Worm (Caenorhabditis elegans) whole organism, L1 larva: ENCODE measurements around the gene srx-5.

Experiments
- Y116A8C.19 ChIP-seq: sonication (generic microtip); optimal IDR thresholded peaks from 2 replicates; lab custom pipeline; 2016; ENCODE audit warnings: missing compliant biosample characterization, missing genetic modification characterization, borderline replicate concordance
- aly-2 ChIP-seq: fragments of 150-350 bp; optimal IDR thresholded peaks from 2 replicates; lab custom pipeline; 2014; ENCODE audit warnings: missing biosample characterization, missing genetic modification characterization
- ceh-82 ChIP-seq, 3 experiments: fragments of 150-350 bp in 1 of 3; sonication (generic microtip) in 2 of 3; optimal IDR thresholded peaks; 2 replicates each; lab custom pipeline; 2014 to 2017; ENCODE audit warnings: missing biosample characterization in 3 of 3, missing genetic modification characterization in 3 of 3
- fos-1 ChIP-seq: fragments of 150-350 bp; optimal IDR thresholded peaks from 2 replicates; lab custom pipeline; 2014; ENCODE audit warnings: missing biosample characterization, missing genetic modification characterization

DNA sequence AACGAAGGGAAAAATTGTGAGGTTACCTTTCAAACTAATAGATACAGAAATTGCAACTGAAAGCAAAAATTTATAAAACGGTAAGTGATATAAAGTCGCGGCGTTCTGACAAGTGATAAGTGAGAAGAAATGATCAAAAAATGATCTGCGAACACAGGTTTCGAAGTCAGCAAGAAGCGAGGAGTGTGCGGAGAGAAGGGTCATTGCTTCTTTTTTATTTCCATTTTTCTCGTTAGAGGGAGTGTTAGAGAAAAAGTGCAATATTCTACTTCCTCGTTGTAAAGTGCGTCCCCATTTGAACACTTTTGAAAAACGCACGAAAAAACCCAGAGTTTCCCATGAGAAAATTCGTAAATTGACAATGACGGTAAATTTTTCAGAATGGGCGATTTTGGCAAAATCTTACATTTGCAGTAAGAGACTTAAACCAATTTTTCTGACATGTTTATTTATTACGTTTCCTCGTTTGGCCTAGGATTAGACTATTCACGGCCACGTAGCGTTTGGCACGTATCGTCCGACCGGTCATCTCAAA is 23.3 kb upstream of the srx-5 start, which contains the start of the genes fbxa-72 and srx-21:
- TF ChIP-seq aly-2 (tag; lab: Kevin White, UChicago) (no peak), fos-1 (tag; lab: Kevin White, UChicago) (no peak), Y116A8C.19 (tag; lab: Kevin White, UChicago) (no peak), ceh-82 (tag; optimal IDR thresholded peaks at IDR 0.05; lab: Kevin White, UChicago) (no peak)
